Worm (Caenorhabditis elegans): ENCODE results near the gene lido-4.

DNA sequence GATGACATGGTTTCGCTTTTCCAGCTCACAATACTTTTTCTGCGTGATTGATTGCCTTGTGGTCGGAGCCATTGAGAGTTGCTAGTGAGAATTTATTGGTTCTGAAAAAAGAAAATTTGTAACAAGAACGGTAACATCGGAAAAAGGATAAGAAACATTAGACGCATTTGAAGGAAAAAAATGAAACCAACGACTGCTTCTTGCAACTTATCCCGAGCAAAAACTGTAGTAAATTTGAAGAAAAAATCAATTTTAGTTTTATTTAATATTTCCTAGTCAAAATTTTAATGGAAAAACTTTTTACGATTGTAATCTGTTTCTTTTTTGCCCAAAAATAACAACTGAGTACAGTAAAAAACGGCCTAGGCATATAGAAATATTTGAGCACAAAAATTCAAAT is at the start of gene lido-4:
- TF ChIP-seq ceh-27 (GFP tag; optimal IDR thresholded peaks at IDR 0.05) (no peak), fkh-3 (tag; optimal IDR thresholded peaks at IDR 0.05) (no peak), ceh-40 (GFP tag; IDR thresholded peaks at IDR 0.05) (no peak), mxl-1 (tag; optimal IDR thresholded peaks at IDR 0.05) (no peak), tbx-9 (tag; optimal IDR thresholded peaks at IDR 0.05; ENCODE audit: borderline replicate concordance) (no peak), Y53F4B.3 (GFP tag; IDR thresholded peaks at IDR 0.05) (no peak), xnd-1 (tag; optimal IDR thresholded peaks at IDR 0.05) (no peak)
